Worm (Caenorhabditis elegans) whole organism, L4 larva: ENCODE results near the gene F56C3.9.

Experiments used
- R02D3.7 ChIP-seq: fragments of 150-350 bp; sonication (generic microtip); optimal IDR thresholded peaks from 3 replicates; lab custom pipeline; 2014; ENCODE audit warnings: missing biosample characterization, missing genetic modification characterization
- Y5F2A.4 ChIP-seq: fragments of 200-800 bp; sonication (Bioruptor generic); optimal IDR thresholded peaks from 2 replicates; lab custom pipeline; 2018; ENCODE audit warnings: mild to moderate bottlenecking, missing genetic modification characterization, missing compliant biosample characterization
- ces-1 ChIP-seq: fragments of 150-350 bp; sonication (generic microtip); optimal IDR thresholded peaks from 4 replicates; lab custom pipeline; 2014; ENCODE audit warnings: missing biosample characterization, missing genetic modification reagents, missing genetic modification characterization
- egl-27 ChIP-seq: sonication (generic microtip); optimal IDR thresholded peaks from 3 replicates; lab custom pipeline; 2017; ENCODE audit warnings: missing biosample characterization, missing genetic modification reagents, missing genetic modification characterization
- jun-1 ChIP-seq: fragments of 150-350 bp; optimal IDR thresholded peaks from 2 replicates; lab custom pipeline; 2014; ENCODE audit warnings: missing biosample characterization, missing genetic modification reagents, missing genetic modification characterization
- lim-7 ChIP-seq: fragments of 200-800 bp; sonication (Bioruptor generic); IDR thresholded peaks from 2 replicates; pipeline ENCODE4 v1.3.6; 2022; ENCODE audit warnings: missing genetic modification characterization, missing compliant biosample characterization
- lin-1 ChIP-seq: fragments of 200-800 bp; sonication (Bioruptor generic); IDR thresholded peaks from 2 replicates; pipeline ENCODE4 v1.3.6; 2022; ENCODE audit warnings: missing genetic modification reagents, missing genetic modification characterization, missing compliant biosample characterization
- nhr-237 ChIP-seq: sonication (generic microtip); optimal IDR thresholded peaks from 2 replicates; lab custom pipeline; 2017; ENCODE audit warnings: missing biosample characterization, missing genetic modification characterization
- nhr-6 ChIP-seq: fragments of 150-350 bp; optimal IDR thresholded peaks from 2 replicates; lab custom pipeline; 2014; ENCODE audit warnings: missing biosample characterization, missing genetic modification characterization
- pqm-1 ChIP-seq: sonication (generic microtip); optimal IDR thresholded peaks from 2 replicates; lab custom pipeline; 2017; ENCODE audit warnings: missing biosample characterization, missing genetic modification characterization
- skn-1 ChIP-seq: fragments of 150-350 bp; optimal IDR thresholded peaks from 2 replicates; lab custom pipeline; 2014; ENCODE audit warnings: missing biosample characterization, missing genetic modification characterization
- snpc-4 ChIP-seq: fragments of 150-350 bp; optimal IDR thresholded peaks from 2 replicates; lab custom pipeline; 2014; ENCODE audit warnings: missing biosample characterization, missing genetic modification characterization
- unc-62 ChIP-seq, 3 experiments: fragments of 150-350 bp in 1 of 3; sonication (generic microtip); optimal IDR thresholded peaks in 2 of 3; peaks in 1 of 3; 1 replicate in 1 of 3; 2 replicates in 2 of 3; lab custom pipeline; 2014 to 2017; ENCODE audit warnings: missing biosample characterization in 3 of 3, missing genetic modification characterization in 3 of 3, missing genetic modification reagents in 3 of 3, missing genotype in 1 of 3

ce11 chrX:1358295-1358694 is 35.5 kb downstream of the F56C3.9 start, which contains the start of gene F56C3.3:
- TF ChIP-seq snpc-4 (no peak), nhr-6 (tag; lab: Kevin White, UChicago) (no peak), egl-27 (tag; lab: Kevin White, UChicago) (no peak), lim-7 (GFP tag; lab: Robert Waterston, UW) (no peak), lin-1 (GFP tag; lab: Robert Waterston, UW) (no peak), R02D3.7 (tag; lab: Kevin White, UChicago) (no peak), skn-1 (tag; lab: Kevin White, UChicago) (no peak), nhr-237 (tag; lab: Kevin White, UChicago) (no peak), ces-1 (GFP tag; lab: Kevin White, UChicago) (no peak), pqm-1 (tag; lab: Kevin White, UChicago) (no peak), Y5F2A.4 (GFP tag; lab: Kevin White, UChicago) (no peak), jun-1 (no peak), unc-62 (GFP tag; optimal IDR thresholded peaks at IDR 0.05 in 1 of 2; lab: Kevin White, UChicago) (no peak), unc-62 (tag; optimal IDR thresholded peaks at IDR 0.05; lab: Kevin White, UChicago) (no peak)
